Worm (Caenorhabditis elegans): ENCODE measurements around the gene fzr-1.

DNA sequence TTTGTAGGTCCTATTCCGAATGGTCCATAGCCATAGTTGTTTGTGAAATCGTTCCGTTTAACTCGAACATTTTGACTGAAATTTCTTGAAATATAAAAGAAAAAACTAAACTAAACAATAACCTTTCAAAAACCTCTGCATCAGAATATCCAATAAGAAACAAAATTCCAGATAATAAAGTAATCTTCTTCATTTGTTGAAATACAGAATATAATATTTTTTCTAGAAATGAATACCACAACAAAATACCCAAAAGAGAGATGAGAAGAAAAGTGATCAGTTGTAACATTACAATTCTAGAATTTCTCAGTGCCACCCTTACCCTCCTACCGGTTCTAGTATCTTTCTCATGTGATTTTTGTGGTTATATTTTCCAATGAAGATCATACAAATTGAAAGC is 9.4 kb upstream of the fzr-1 start, which contains the start of gene ZK1307.2:
- no peak for TF ChIP-seq nfya-1 (tag; optimal IDR thresholded peaks at IDR 0.05; ENCODE audit: insufficient read depth)
- no peak for TF ChIP-seq elt-3 (tag; optimal IDR thresholded peaks at IDR 0.05)
- TF ChIP-seq ama-1 (optimal IDR thresholded peaks at IDR 0.05): no peak
- no peak for TF ChIP-seq pqm-1 (tag; optimal IDR thresholded peaks at IDR 0.05)
- TF ChIP-seq lin-15B (tag; optimal IDR thresholded peaks at IDR 0.05): no peak
- no peak for TF ChIP-seq unc-62 (GFP tag; optimal IDR thresholded peaks at IDR 0.05)
- TF ChIP-seq pha-4 (tag; optimal IDR thresholded peaks at IDR 0.05): no peak
- no peak for TF ChIP-seq lin-39 (tag; optimal IDR thresholded peaks at IDR 0.05)
- no peak for TF ChIP-seq ceh-82 (tag; optimal IDR thresholded peaks at IDR 0.05)
- TF ChIP-seq elt-2 (tag; optimal IDR thresholded peaks at IDR 0.05): no peak

Measured in whole organism, L3 larva.